Worm (Caenorhabditis elegans) whole organism, young adult: Measurements from ENCODE around the gene unc-79.
A peak's percentile ranks its signal among the peaks of the same experiment; 100 is the strongest.

Source experiments
- C17E4.6 ChIP-seq: fragments of 200-800 bp; sonication (Bioruptor generic); IDR thresholded peaks from 2 replicates; pipeline ENCODE4 v1.3.6; 2022; ENCODE audit warnings: missing genetic modification reagents, missing genetic modification characterization, missing compliant biosample characterization
- F33H1.4 ChIP-seq: fragments of 200-800 bp; sonication (Bioruptor generic); IDR thresholded peaks from 2 replicates; pipeline ENCODE4 v1.3.6; 2022; ENCODE audit warnings: missing genetic modification reagents, missing genetic modification characterization, missing compliant biosample characterization
- F39B2.1 ChIP-seq: fragments of 200-800 bp; sonication (Bioruptor generic); IDR thresholded peaks from 2 replicates; pipeline ENCODE4 v1.3.6; 2022; ENCODE audit warnings: missing genetic modification reagents, missing genetic modification characterization, missing compliant biosample characterization
- F52B5.7 ChIP-seq: sonication (generic microtip); optimal IDR thresholded peaks from 2 replicates; lab custom pipeline; 2016; ENCODE audit warnings: mild to moderate bottlenecking, missing genetic modification characterization, missing compliant biosample characterization
- F55B11.4 ChIP-seq: sonication (generic microtip); optimal IDR thresholded peaks from 2 replicates; lab custom pipeline; 2016; ENCODE audit warnings: missing compliant biosample characterization, missing genetic modification characterization, borderline replicate concordance; ENCODE audit not compliant: insufficient read depth
- Y56A3A.18 ChIP-seq: fragments of 200-800 bp; sonication (Bioruptor generic); IDR thresholded peaks from 2 replicates; pipeline ENCODE4 v1.3.6; 2022; ENCODE audit warnings: missing genetic modification reagents, missing genetic modification characterization, missing compliant biosample characterization
- Y67H2A.10 ChIP-seq: fragments of 200-800 bp; sonication (Bioruptor generic); conservative IDR thresholded peaks from 2 replicates; pipeline ENCODE4 v1.3.6; 2022; ENCODE audit warnings: missing genetic modification reagents, missing genetic modification characterization, missing compliant biosample characterization
- aptf-2 ChIP-seq: fragments of 200-800 bp; sonication (Bioruptor generic); conservative IDR thresholded peaks from 2 replicates; pipeline ENCODE4 v1.3.6; 2022; ENCODE audit warnings: missing genetic modification reagents, missing genetic modification characterization, missing compliant biosample characterization
- athp-1 ChIP-seq: sonication (generic microtip); optimal IDR thresholded peaks from 2 replicates; lab custom pipeline; 2017; ENCODE audit warnings: mild to moderate bottlenecking, missing genetic modification characterization, missing compliant biosample characterization
- attf-6 ChIP-seq: fragments of 200-800 bp; sonication (Bioruptor generic); IDR thresholded peaks from 2 replicates; pipeline ENCODE4 v1.3.6; 2022; ENCODE audit warnings: missing genetic modification reagents, missing genetic modification characterization, missing compliant biosample characterization
- ccch-3 ChIP-seq: fragments of 200-800 bp; sonication (Bioruptor generic); optimal IDR thresholded peaks from 2 replicates; lab custom pipeline; 2018; ENCODE audit warnings: mild to moderate bottlenecking, missing genetic modification characterization, missing compliant biosample characterization
- cebp-2 ChIP-seq: fragments of 200-800 bp; sonication (Bioruptor generic); IDR thresholded peaks from 2 replicates; pipeline ENCODE4 v1.3.6; 2022; ENCODE audit warnings: missing genetic modification characterization, missing compliant biosample characterization
- dpff-1 ChIP-seq: sonication (generic microtip); optimal IDR thresholded peaks from 2 replicates; lab custom pipeline; 2017; ENCODE audit warnings: mild to moderate bottlenecking, missing genetic modification characterization, missing compliant biosample characterization
- egl-44 ChIP-seq: fragments of 200-800 bp; sonication (Bioruptor generic); IDR thresholded peaks from 2 replicates; pipeline ENCODE4 v1.3.6; 2022; ENCODE audit warnings: missing genetic modification reagents, missing genetic modification characterization, missing compliant biosample characterization
- gei-17 ChIP-seq: fragments of 200-800 bp; sonication (Bioruptor generic); optimal IDR thresholded peaks from 2 replicates; lab custom pipeline; 2018; ENCODE audit warnings: mild to moderate bottlenecking, missing genetic modification characterization, missing compliant biosample characterization
- him-1 ChIP-seq: sonication (generic microtip); optimal IDR thresholded peaks from 2 replicates; lab custom pipeline; 2016; ENCODE audit warnings: missing genotype, missing genetic modification reagents, missing genetic modification characterization, missing compliant biosample characterization
- hlh-12 ChIP-seq: sonication (generic microtip); optimal IDR thresholded peaks from 2 replicates; lab custom pipeline; 2016; ENCODE audit warnings: missing genetic modification characterization, missing compliant biosample characterization
- hlh-26 ChIP-seq: fragments of 200-800 bp; sonication (Bioruptor generic); conservative IDR thresholded peaks from 2 replicates; pipeline ENCODE4 v1.3.6; 2022; ENCODE audit warnings: missing genetic modification reagents, missing genetic modification characterization, missing compliant biosample characterization
- hmg-1.2 ChIP-seq: fragments of 200-800 bp; sonication (Bioruptor generic); IDR thresholded peaks from 2 replicates; pipeline ENCODE4 v1.3.6; 2022; ENCODE audit warnings: missing genetic modification reagents, missing genetic modification characterization, missing compliant biosample characterization
- hmg-20 ChIP-seq: fragments of 200-800 bp; sonication (Bioruptor generic); IDR thresholded peaks from 2 replicates; pipeline ENCODE4 v1.3.6; 2022; ENCODE audit warnings: missing genetic modification reagents, missing genetic modification characterization, missing compliant biosample characterization
- hrde-1 ChIP-seq: sonication (generic microtip); optimal IDR thresholded peaks from 2 replicates; lab custom pipeline; 2016; ENCODE audit warnings: missing genetic modification characterization, mild to moderate bottlenecking, missing compliant biosample characterization, moderate library complexity, missing genotype, missing genetic modification reagents, borderline replicate concordance
- hsf-1 ChIP-seq: fragments of 200-800 bp; sonication (Bioruptor generic); IDR thresholded peaks from 2 replicates; pipeline ENCODE4 v1.3.6; 2022; ENCODE audit warnings: missing genetic modification reagents, missing genetic modification characterization, missing compliant biosample characterization
- let-607 ChIP-seq, 2 experiments: fragments of 200-800 bp in 1 of 2; sonication (Bioruptor generic) in 1 of 2; sonication (generic microtip) in 1 of 2; optimal IDR thresholded peaks; 2 replicates each; lab custom pipeline; 2016 to 2018; ENCODE audit warnings: mild to moderate bottlenecking in 2 of 2, missing compliant biosample characterization in 2 of 2, missing genetic modification characterization in 2 of 2, moderate library complexity in 2 of 2, missing genotype in 1 of 2
- lin-26 ChIP-seq: fragments of 200-800 bp; sonication (Bioruptor generic); IDR thresholded peaks from 2 replicates; pipeline ENCODE4 v1.3.6; 2022; ENCODE audit warnings: missing genetic modification reagents, missing genetic modification characterization, missing compliant biosample characterization
- lir-1 ChIP-seq: fragments of 200-800 bp; sonication (Bioruptor generic); conservative IDR thresholded peaks from 2 replicates; pipeline ENCODE4 v1.3.6; 2022; ENCODE audit warnings: missing genetic modification reagents, missing genetic modification characterization, missing compliant biosample characterization
- lsy-27 ChIP-seq: sonication (generic microtip); optimal IDR thresholded peaks from 2 replicates; lab custom pipeline; 2017; ENCODE audit warnings: missing genetic modification characterization, mild to moderate bottlenecking, missing compliant biosample characterization, antibody characterized with exemption, missing genotype, borderline replicate concordance; ENCODE audit not compliant: insufficient read depth
- madf-10 ChIP-seq: sonication (generic microtip); optimal IDR thresholded peaks from 2 replicates; lab custom pipeline; 2016; ENCODE audit warnings: mild to moderate bottlenecking, missing genetic modification characterization, missing compliant biosample characterization
- madf-3 ChIP-seq: fragments of 200-800 bp; sonication (Bioruptor generic); IDR thresholded peaks from 2 replicates; pipeline ENCODE4 v1.3.6; 2022; ENCODE audit warnings: missing genetic modification reagents, missing genetic modification characterization, missing compliant biosample characterization
- madf-6 ChIP-seq: fragments of 200-800 bp; sonication (Bioruptor generic); IDR thresholded peaks from 2 replicates; pipeline ENCODE4 v1.3.6; 2022; ENCODE audit warnings: missing genetic modification reagents, missing genetic modification characterization, missing compliant biosample characterization
- mel-28 ChIP-seq: sonication (generic microtip); optimal IDR thresholded peaks from 2 replicates; lab custom pipeline; 2016; ENCODE audit warnings: borderline replicate concordance, mild to moderate bottlenecking, missing genetic modification characterization, missing compliant biosample characterization
- nfyb-1 ChIP-seq: fragments of 200-800 bp; sonication (Bioruptor generic); IDR thresholded peaks from 2 replicates; pipeline ENCODE4 v1.3.6; 2022; ENCODE audit warnings: missing genetic modification reagents, missing genetic modification characterization, missing compliant biosample characterization
- nhr-90 ChIP-seq: sonication (generic microtip); optimal IDR thresholded peaks from 2 replicates; lab custom pipeline; 2016; ENCODE audit warnings: missing genotype, mild to moderate bottlenecking, missing genetic modification characterization, missing compliant biosample characterization
- repo-1 ChIP-seq: sonication (generic microtip); optimal IDR thresholded peaks from 2 replicates; lab custom pipeline; 2017; ENCODE audit warnings: mild to moderate bottlenecking, missing genetic modification characterization, missing compliant biosample characterization
- snpc-1.3 ChIP-seq: sonication (generic microtip); optimal IDR thresholded peaks from 2 replicates; lab custom pipeline; 2017; ENCODE audit warnings: missing genetic modification characterization, mild to moderate bottlenecking, missing compliant biosample characterization, antibody characterized with exemption, moderate library complexity, missing genotype, missing genetic modification reagents; ENCODE audit not compliant: insufficient read depth
- snpc-4 ChIP-seq, 5 experiments: fragments of 150-350 bp in 1 of 5; sonication (generic microtip) in 4 of 5; optimal IDR thresholded peaks; 2 replicates each; lab custom pipeline; 2014 to 2018; ENCODE audit warnings: missing genetic modification characterization in 5 of 5, missing biosample characterization in 3 of 5, antibody characterized with exemption in 2 of 5, mild to moderate bottlenecking in 2 of 5, missing compliant biosample characterization in 2 of 5, missing genotype in 2 of 5, moderate library complexity in 2 of 5, missing genetic modification reagents in 1 of 5
- unc-130 ChIP-seq: sonication (generic microtip); optimal IDR thresholded peaks from 2 replicates; lab custom pipeline; 2016; ENCODE audit warnings: missing genetic modification reagents, missing genetic modification characterization, missing compliant biosample characterization
- unc-62 ChIP-seq: fragments of 150-350 bp; optimal IDR thresholded peaks from 2 replicates; lab custom pipeline; 2014; ENCODE audit warnings: missing biosample characterization, missing genetic modification reagents, missing genetic modification characterization
- xnd-1 ChIP-seq: sonication (generic microtip); optimal IDR thresholded peaks from 2 replicates; lab custom pipeline; 2016; ENCODE audit warnings: missing genotype, missing genetic modification reagents, missing genetic modification characterization, missing compliant biosample characterization
- zfh-2 ChIP-seq: fragments of 200-800 bp; sonication (Bioruptor generic); conservative IDR thresholded peaks from 2 replicates; pipeline ENCODE4 v1.3.6; 2022; ENCODE audit warnings: missing genetic modification reagents, missing genetic modification characterization, missing compliant biosample characterization
- ztf-22 ChIP-seq: fragments of 200-800 bp; sonication (Bioruptor generic); optimal IDR thresholded peaks from 2 replicates; lab custom pipeline; 2018; ENCODE audit warnings: mild to moderate bottlenecking, missing genetic modification characterization, moderate library complexity, missing compliant biosample characterization
- ztf-26 ChIP-seq: sonication (generic microtip); optimal IDR thresholded peaks from 2 replicates; lab custom pipeline; 2017; ENCODE audit warnings: missing genetic modification characterization, missing compliant biosample characterization

Gene unc-79

DNA sequence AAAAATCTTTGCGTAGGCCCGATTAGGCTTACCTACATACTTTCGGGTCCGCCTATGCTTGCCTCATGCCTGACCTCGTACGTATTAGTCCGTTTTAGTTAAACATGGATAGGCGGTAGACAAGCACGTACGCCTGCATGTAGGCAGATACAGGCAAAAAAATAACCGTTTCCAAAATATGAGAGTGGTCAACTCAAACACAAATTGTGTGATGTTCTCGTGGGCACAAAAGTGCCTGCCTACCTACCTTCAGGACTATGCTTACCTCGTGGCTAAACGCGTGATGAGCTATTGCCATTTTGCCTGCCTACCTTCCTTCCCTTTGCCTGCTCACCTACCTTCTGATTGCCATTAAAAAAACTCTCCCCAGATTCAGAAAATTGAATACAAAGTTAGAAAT is 40.2 kb downstream of the unc-79 start:
- TF ChIP-seq madf-3 (GFP tag; lab: Robert Waterston, UW) = no peak
- TF ChIP-seq unc-130 (GFP tag; lab: Kevin White, UChicago) = no peak

ce11 chrIII:4107227-4107626 is 40.8 kb downstream of the unc-79 start:
- TF ChIP-seq hrde-1 (tag; lab: Kevin White, UChicago) (no peak), mel-28 (tag; lab: Kevin White, UChicago) (no peak), zfh-2 (GFP tag; lab: Robert Waterston, UW) (no peak), athp-1 (no peak), hlh-26 (no peak)

DNA sequence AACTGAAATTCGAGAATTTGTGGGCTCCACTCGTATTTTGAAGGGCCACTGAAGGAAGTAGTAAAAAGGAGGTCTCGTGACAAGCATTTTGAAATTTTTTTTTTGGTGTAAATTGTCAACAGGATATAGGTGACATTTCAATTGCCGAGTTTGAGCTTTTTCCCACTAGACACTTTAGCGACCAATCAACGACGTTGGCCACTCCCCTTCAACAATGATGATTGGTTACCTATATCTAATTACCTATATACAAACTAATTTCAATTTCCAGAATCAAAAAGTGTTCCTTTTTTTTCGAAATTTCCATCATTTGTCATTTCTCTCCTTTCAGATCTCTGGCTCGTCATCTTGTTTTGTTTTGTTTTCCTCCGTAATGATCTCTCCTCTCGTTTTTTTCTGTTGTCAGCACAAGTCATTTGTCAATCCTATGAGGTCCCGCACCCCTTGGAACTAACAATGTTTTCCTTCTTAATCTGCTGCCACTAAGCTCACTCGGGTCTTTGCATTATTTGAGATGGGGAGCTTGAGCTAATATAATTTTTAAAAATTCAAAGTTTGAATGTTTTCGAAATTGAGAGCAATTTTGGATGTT is 41.6 kb downstream of the unc-79 start:
- TF ChIP-seq Y67H2A.10 (GFP tag; lab: Robert Waterston, UW) = no peak
- no peak for TF ChIP-seq let-607 (tag; optimal IDR thresholded peaks at IDR 0.05; lab: Kevin White, UChicago)
- TF ChIP-seq xnd-1 = no peak
- TF ChIP-seq hmg-20 (GFP tag; lab: Robert Waterston, UW) = no peak
- no peak for TF ChIP-seq hsf-1 (GFP tag; lab: Robert Waterston, UW)
- TF ChIP-seq attf-6 (GFP tag; lab: Robert Waterston, UW) = no peak
- TF ChIP-seq ztf-22 = no peak
- no peak for TF ChIP-seq lsy-27 (tag; lab: Kevin White, UChicago)
- no peak for TF ChIP-seq madf-10
- no peak for TF ChIP-seq nfyb-1 (GFP tag; lab: Robert Waterston, UW)
- TF ChIP-seq F33H1.4 = no peak
- no peak for TF ChIP-seq mel-28 (tag; lab: Kevin White, UChicago)
- TF ChIP-seq nhr-90 (tag; lab: Kevin White, UChicago) = no peak
- TF ChIP-seq ztf-26 (tag; lab: Kevin White, UChicago) = no peak
- TF ChIP-seq repo-1 = no peak
- no peak for TF ChIP-seq ccch-3 (GFP tag; lab: Kevin White, UChicago)
- TF ChIP-seq snpc-1.3 (tag; lab: Kevin White, UChicago) = no peak
- TF ChIP-seq unc-62 (GFP tag; lab: Kevin White, UChicago) = no peak
- no peak for TF ChIP-seq F52B5.7
- TF ChIP-seq, all 124 proteins: peak for 0

DNA sequence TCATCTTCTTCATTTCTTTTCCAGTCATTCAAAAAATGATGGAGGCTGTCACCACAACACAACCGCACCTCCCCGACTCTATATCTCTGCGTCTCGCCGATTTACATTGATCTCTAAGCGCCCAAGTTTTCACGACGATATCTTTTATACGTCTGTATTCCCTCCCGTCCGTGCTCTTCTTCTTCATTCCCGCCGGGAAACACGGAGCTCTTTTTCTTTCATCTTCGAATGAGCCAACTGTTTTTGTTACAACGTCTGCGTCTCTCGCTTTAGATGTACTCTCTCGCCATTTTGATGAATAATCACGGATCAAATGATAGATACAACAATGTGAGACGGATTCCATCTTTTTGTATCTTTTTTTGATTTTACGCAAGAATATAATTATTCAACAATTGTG is 47.2 kb downstream of the unc-79 start:
- TF ChIP-seq lin-26 (GFP tag; lab: Robert Waterston, UW) = no peak
- peak; percentile 37; the same call in 1 of the 2 replicates for TF ChIP-seq hmg-1.2 (GFP tag; lab: Robert Waterston, UW)

DNA sequence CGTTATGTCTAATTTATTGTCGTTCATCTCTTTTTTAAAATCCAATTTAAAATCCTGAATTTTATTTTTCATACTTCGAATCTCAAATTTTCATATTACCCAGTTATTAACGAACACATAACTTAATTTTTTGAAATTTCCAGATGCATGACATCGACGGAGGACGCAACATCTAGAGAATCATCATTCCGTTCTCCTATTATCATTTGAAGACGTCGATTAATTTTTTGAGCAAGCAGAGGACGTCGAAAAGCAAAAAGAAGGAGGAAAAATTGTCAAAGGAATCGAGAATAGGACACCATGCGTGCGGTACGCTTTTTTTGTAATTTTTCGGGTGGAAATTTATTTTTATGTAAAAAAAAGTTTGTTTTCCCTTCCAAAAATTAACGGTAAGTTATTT is 48.7 kb downstream of the unc-79 start, which contains the start of gene unc-103:
Gene unc-103 (plus strand): TSS at position 301 of the 400 bp plus-strand sequence.
- TF ChIP-seq gei-17 (GFP tag; lab: Kevin White, UChicago) = no peak
- TF ChIP-seq F55B11.4 = no peak
- TF ChIP-seq hlh-12 (tag; lab: Kevin White, UChicago) = no peak
- TF ChIP-seq aptf-2 (GFP tag; lab: Robert Waterston, UW) = no peak
- TF ChIP-seq C17E4.6 (GFP tag; lab: Robert Waterston, UW) = no peak
- no peak for TF ChIP-seq lir-1 (GFP tag; lab: Robert Waterston, UW)
- TF ChIP-seq dpff-1 = no peak
- no peak for TF ChIP-seq hlh-26
- no peak for TF ChIP-seq egl-44 (GFP tag; lab: Robert Waterston, UW)
- TF ChIP-seq athp-1 = no peak
- no peak for TF ChIP-seq F39B2.1 (GFP tag; lab: Robert Waterston, UW)
- no peak for TF ChIP-seq Y56A3A.18 (GFP tag; lab: Robert Waterston, UW)
- TF ChIP-seq snpc-4 (GFP tag; optimal IDR thresholded peaks at IDR 0.05; lab: Kevin White, UChicago) = no peak
- TF ChIP-seq snpc-4 (tag; optimal IDR thresholded peaks at IDR 0.05; lab: Kevin White, UChicago) = no peak
- TF ChIP-seq cebp-2 = no peak
- no peak for TF ChIP-seq him-1
- no peak for TF ChIP-seq madf-6 (GFP tag; lab: Robert Waterston, UW)
- TF ChIP-seq zfh-2 (GFP tag; lab: Robert Waterston, UW) = no peak
